Fruit fly (Drosophila melanogaster): Measurements from ENCODE around the gene GlcAT-S.
A peak's percentile ranks its signal among the peaks of the same experiment; 100 is the strongest.

DNA sequence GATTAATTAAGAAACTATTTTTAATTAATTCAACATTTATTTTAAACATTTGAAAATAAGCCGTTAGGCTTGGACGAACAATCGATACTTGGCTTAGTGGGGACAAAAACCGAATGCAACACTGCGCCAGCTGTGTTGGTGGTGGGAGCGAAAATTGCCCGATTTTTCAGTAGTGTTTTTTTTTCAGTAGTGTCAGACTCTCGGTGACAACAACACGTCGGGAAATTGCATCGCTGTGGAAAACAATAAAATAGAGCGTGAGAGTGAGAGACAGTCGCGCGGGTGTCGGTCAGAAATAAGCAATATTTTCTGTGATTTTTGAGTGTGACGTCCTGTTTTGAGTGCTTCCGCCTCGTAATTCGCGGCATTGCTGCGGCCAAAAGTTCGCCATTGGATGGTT lies 385 bp downstream of the GlcAT-S start:
- TF ChIP-seq kay (GFP tag; ENCODE audit: borderline replicate concordance) = no peak
- TF ChIP-seq Crg-1 (GFP tag; optimal IDR thresholded peaks at IDR 0.05) = peak; percentile 49
- TF ChIP-seq CG12768 (GFP tag; optimal IDR thresholded peaks at IDR 0.05) = no peak
- TF ChIP-seq tj (GFP tag; optimal IDR thresholded peaks at IDR 0.05) = peak; percentile 59
- peak; percentile 5 for TF ChIP-seq cic (GFP tag; optimal IDR thresholded peaks at IDR 0.05)

Measured in whole organism, adult.